Worm (Caenorhabditis elegans) whole organism, L4 larva: Measurements from ENCODE around the gene F07C6.2.

Experiments used
- ZK337.2 ChIP-seq: fragments of 200-800 bp; sonication (Bioruptor generic); IDR thresholded peaks from 2 replicates; pipeline ENCODE4 v1.3.6; 2022; ENCODE audit warnings: missing genetic modification reagents, missing genetic modification characterization, missing compliant biosample characterization
- ZK546.5 ChIP-seq, 2 experiments: sonication (generic microtip); optimal IDR thresholded peaks; 2 replicates each; lab custom pipeline; 2017; ENCODE audit warnings: missing biosample characterization in 2 of 2, missing genetic modification characterization in 2 of 2
- ceh-44 ChIP-seq: fragments of 200-800 bp; sonication (Bioruptor generic); IDR thresholded peaks from 2 replicates; pipeline ENCODE4 v1.3.6; 2022; ENCODE audit warnings: missing genetic modification reagents, missing genetic modification characterization, missing compliant biosample characterization
- jun-1 ChIP-seq: fragments of 150-350 bp; optimal IDR thresholded peaks from 2 replicates; lab custom pipeline; 2014; ENCODE audit warnings: missing biosample characterization, missing genetic modification reagents, missing genetic modification characterization
- lin-15B ChIP-seq: fragments of 150-350 bp; sonication (generic microtip); optimal IDR thresholded peaks from 3 replicates; lab custom pipeline; 2014; ENCODE audit warnings: missing biosample characterization, missing genetic modification characterization
- nhr-11 ChIP-seq: fragments of 150-350 bp; optimal IDR thresholded peaks from 2 replicates; lab custom pipeline; 2014; ENCODE audit warnings: missing biosample characterization, missing genetic modification characterization
- nhr-28 ChIP-seq: fragments of 150-350 bp; optimal IDR thresholded peaks from 2 replicates; lab custom pipeline; 2014; ENCODE audit warnings: missing biosample characterization, missing genetic modification characterization
- nhr-77 ChIP-seq: fragments of 150-350 bp; optimal IDR thresholded peaks from 2 replicates; lab custom pipeline; 2014; ENCODE audit warnings: missing biosample characterization, missing genetic modification characterization
- tra-1 ChIP-seq: fragments of 200-800 bp; sonication (Bioruptor generic); IDR thresholded peaks from 2 replicates; pipeline ENCODE4 v1.3.6; 2022; ENCODE audit warnings: missing genetic modification reagents, missing genetic modification characterization, missing compliant biosample characterization
- unc-130 ChIP-seq: sonication (generic microtip); optimal IDR thresholded peaks from 2 replicates; lab custom pipeline; 2016; ENCODE audit warnings: missing genetic modification reagents, missing genetic modification characterization, missing compliant biosample characterization
- ztf-11 ChIP-seq: fragments of 150-350 bp; optimal IDR thresholded peaks from 2 replicates; lab custom pipeline; 2014; ENCODE audit warnings: missing biosample characterization, missing genetic modification characterization

- TF ChIP-seq unc-130 (GFP tag; lab: Kevin White, UChicago) (no peak), lin-15B (no peak), ztf-11 (tag; lab: Kevin White, UChicago) (no peak), ZK337.2 (GFP tag; lab: Robert Waterston, UW) (no peak), ceh-44 (GFP tag; lab: Robert Waterston, UW) (no peak), tra-1 (GFP tag; lab: Robert Waterston, UW) (no peak), ZK546.5 (tag; optimal IDR thresholded peaks at IDR 0.05; lab: Kevin White, UChicago) (no peak), nhr-11 (no peak), jun-1 (tag; lab: Kevin White, UChicago) (no peak), nhr-77 (tag; lab: Kevin White, UChicago) (no peak), nhr-28 (tag; lab: Kevin White, UChicago) (no peak)
Measured at ce11 chrIV:12741438-12741837, 49.5 kb upstream of the F07C6.2 start, which contains the start of gene T23F6.5.
